Fruit fly (Drosophila melanogaster): ENCODE results near the gene CG15525.

DNA sequence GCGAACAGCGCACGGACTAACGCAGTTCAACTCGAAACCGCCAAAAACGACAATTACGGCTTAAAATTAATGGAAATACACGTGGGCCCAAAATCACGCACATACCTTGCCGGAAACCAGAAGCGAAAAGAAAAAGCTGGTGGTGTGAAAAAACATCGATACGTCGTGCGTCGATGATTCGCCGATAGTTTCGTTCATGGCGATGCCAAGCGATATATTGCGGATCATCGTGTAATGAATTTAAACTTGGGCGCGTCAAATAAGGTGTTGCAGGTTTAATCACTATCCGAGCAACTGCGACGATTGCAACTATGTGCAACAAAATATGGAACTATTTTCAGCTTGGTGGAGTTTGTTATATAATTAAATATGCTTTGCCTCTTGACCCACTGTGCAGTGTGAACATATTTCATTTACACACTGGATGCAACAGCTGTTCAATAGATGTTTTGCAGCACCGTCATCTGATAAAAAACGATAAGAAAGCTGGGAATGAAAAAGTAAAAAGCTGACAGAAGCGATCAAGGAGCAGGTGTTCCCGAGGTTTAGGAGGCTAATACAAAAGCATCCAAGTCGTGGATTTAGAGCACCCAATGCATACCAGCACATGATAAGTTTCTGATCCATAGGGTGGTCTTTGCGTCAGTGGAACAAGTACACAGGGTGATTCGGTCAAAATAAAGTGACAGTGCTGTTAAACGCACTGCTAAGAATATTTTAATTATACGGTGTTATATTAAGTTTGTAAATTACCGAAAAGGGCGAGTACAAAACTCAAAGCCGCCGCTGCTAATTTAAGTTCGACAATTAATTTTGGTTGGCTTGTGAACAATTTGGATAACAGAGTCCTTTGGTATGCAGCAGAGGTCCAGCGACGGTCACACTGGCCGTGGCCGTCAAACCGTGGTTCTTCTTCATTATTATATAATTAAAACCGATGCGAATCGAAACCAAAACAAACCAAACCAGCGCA lies 48.8 kb upstream of the CG15525 start, which contains the start of the genes RpL32 and CG7943:
- TF ChIP-seq bowl (GFP tag; IDR thresholded peaks at IDR 0.05) (peak; percentile 89), al (GFP tag; IDR thresholded peaks at IDR 0.05) (peak; percentile 95), MESR4 (GFP tag; optimal IDR thresholded peaks at IDR 0.05) (peak; percentile 93), CG9932 (GFP tag; IDR thresholded peaks at IDR 0.05) (peak; percentile 99), CG2199 (GFP tag; IDR thresholded peaks at IDR 0.05) (peak; percentile 79; the same call in 2 of the 3 replicates), CG4360 (GFP tag; IDR thresholded peaks at IDR 0.05) (peak; percentile 67), so (GFP tag; IDR thresholded peaks at IDR 0.05) (peak; percentile 98), shn (GFP tag; optimal IDR thresholded peaks at IDR 0.05) (peak; percentile 95), Mes4 (GFP tag; optimal IDR thresholded peaks at IDR 0.05) (peak; percentile 96), Hmx (GFP tag; optimal IDR thresholded peaks at IDR 0.05) (peak; percentile 86), ham (GFP tag; IDR thresholded peaks at IDR 0.05) (peak; percentile 89), Asciz (GFP tag; optimal IDR thresholded peaks at IDR 0.05) (peak; percentile 92), yki (optimal IDR thresholded peaks at IDR 0.05) (no peak)
